Worm (Caenorhabditis elegans): ENCODE measurements around the gene rrp-8.

DNA sequence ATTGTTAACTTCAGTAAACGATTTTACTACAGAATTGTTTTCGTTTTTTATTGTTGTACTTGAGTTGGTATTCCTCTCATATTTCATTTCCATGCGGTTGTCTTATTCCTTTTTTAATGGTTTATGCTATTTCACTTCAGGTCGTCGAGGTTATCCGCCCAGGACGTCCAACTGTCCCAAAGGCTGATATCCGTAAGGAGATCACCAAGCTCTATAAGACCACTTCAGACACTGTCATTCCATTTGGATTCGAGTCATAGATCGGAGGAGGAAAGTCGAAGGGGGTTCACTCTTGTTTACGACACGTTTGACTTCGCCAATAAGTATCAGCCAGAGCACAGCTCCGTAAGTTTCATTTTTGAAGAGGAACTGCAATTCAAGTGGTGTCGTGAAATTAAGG lies 9.8 kb upstream of the rrp-8 start, which contains the start of gene T07A9.14:
- TF ChIP-seq elt-3 (tag; optimal IDR thresholded peaks at IDR 0.05) (no peak), mdl-1 (tag; optimal IDR thresholded peaks at IDR 0.05) (no peak), ama-1 (optimal IDR thresholded peaks at IDR 0.05) (no peak), snpc-4 (tag; optimal IDR thresholded peaks at IDR 0.05) (no peak), lin-39 (tag; optimal IDR thresholded peaks at IDR 0.05) (no peak), lin-11 (tag; optimal IDR thresholded peaks at IDR 0.05) (no peak), zag-1 (tag; optimal IDR thresholded peaks at IDR 0.05) (no peak), R02D3.7 (tag; optimal IDR thresholded peaks at IDR 0.05) (no peak), lin-13 (GFP tag; optimal IDR thresholded peaks at IDR 0.05) (no peak), ztf-11 (tag; optimal IDR thresholded peaks at IDR 0.05) (no peak)

All from whole organism, L2 larva.